Fruit fly (Drosophila melanogaster) S2 (cell line): ENCODE results near the gene CG1537.

ENCODE experiments used
- CG8478 ChIP-seq: fragments of >200 bp; optimal IDR thresholded peaks from 2 replicates; lab custom pipeline; 2018
- CTCF ChIP-seq, 2 experiments: fragments of >200 bp; optimal IDR thresholded peaks; 2 replicates each; lab custom pipeline; 2018

DNA sequence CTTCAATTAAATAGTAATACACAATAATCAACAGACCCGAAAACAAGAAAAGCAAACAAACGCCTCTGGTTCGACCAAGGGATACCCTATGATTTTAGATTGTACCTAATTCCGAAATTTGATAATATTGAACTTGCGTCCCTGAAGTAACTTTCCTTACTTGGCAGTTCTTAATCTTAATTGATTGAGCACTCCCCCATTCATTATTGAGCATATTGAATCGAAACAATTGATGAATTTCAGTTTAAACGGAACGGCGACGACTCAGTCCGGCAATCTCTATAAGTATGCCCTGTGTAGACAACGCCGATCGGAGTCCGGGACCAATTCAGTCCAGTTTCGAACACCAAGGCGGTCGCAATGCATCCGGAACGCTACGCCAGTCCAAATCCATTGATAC is 3.3 kb upstream of the CG1537 start, which contains the start of gene CG15203:
- TF ChIP-seq CG8478 (lab: Kevin White, UChicago) (no peak), CTCF (optimal IDR thresholded peaks at IDR 0.05; lab: Kevin White, UChicago) (no peak)
